Fruit fly (Drosophila melanogaster) whole organism, embryonic: Measurements from ENCODE around the gene dsx-c73A.
A peak's percentile ranks its signal among the peaks of the same experiment; 100 is the strongest.

Source experiments
- Adf1 ChIP-seq: fragments of 200-800 bp; sonication (Bioruptor generic); IDR thresholded peaks from 2 replicates; pipeline ENCODE4 v1.3.6; 2022; ENCODE audit warnings: missing biosample characterization, missing genetic modification characterization
- Atf-2 ChIP-seq: fragments of 200-800 bp; sonication (Bioruptor generic); optimal IDR thresholded peaks from 2 replicates; lab custom pipeline; 2016; ENCODE audit warnings: missing biosample characterization, missing genetic modification characterization
- CG12744 ChIP-seq: fragments of 200-800 bp; sonication (Bioruptor generic); optimal IDR thresholded peaks from 2 replicates; lab custom pipeline; 2016; ENCODE audit warnings: missing biosample characterization, missing genetic modification characterization
- CG13624 ChIP-seq: fragments of 200-800 bp; sonication (Bioruptor generic); optimal IDR thresholded peaks from 2 replicates; lab custom pipeline; 2016; ENCODE audit warnings: missing biosample characterization, missing genetic modification characterization
- CG14860 ChIP-seq: fragments of 200-800 bp; sonication (Bioruptor generic); IDR thresholded peaks from 3 replicates; pipeline ENCODE4 v1.3.6; 2022; ENCODE audit warnings: missing biosample characterization, missing genetic modification characterization; ENCODE audit not compliant: partially characterized antibody
- CG14965 ChIP-seq: fragments of 200-800 bp; sonication (Bioruptor generic); optimal IDR thresholded peaks from 2 replicates; lab custom pipeline; 2016; ENCODE audit warnings: missing biosample characterization, missing genetic modification characterization, borderline replicate concordance
- CG15073 ChIP-seq: fragments of 200-800 bp; sonication (Bioruptor generic); optimal IDR thresholded peaks from 2 replicates; lab custom pipeline; 2016; ENCODE audit warnings: missing biosample characterization, missing genetic modification characterization
- CG32767 ChIP-seq: fragments of 200-800 bp; sonication (Bioruptor generic); IDR thresholded peaks from 2 replicates; pipeline ENCODE4 v1.3.6; 2022; ENCODE audit warnings: missing biosample characterization, missing genetic modification characterization
- CG33557 ChIP-seq: fragments of 200-800 bp; sonication (Bioruptor generic); optimal IDR thresholded peaks from 2 replicates; lab custom pipeline; 2019; ENCODE audit warnings: missing biosample characterization, mild to moderate bottlenecking, missing genetic modification characterization, moderate library complexity
- CG3838 ChIP-seq: fragments of 200-800 bp; sonication (Bioruptor generic); optimal IDR thresholded peaks from 3 replicates; lab custom pipeline; 2016; ENCODE audit warnings: missing biosample characterization, missing genetic modification characterization
- CG4328 ChIP-seq: fragments of 200-800 bp; sonication (Bioruptor generic); optimal IDR thresholded peaks from 3 replicates; lab custom pipeline; 2017; ENCODE audit warnings: missing biosample characterization, missing genetic modification reagents, missing genetic modification characterization
- CG7928 ChIP-seq: fragments of 200-800 bp; sonication (Bioruptor generic); optimal IDR thresholded peaks from 2 replicates; lab custom pipeline; 2017; ENCODE audit warnings: missing biosample characterization, mild to moderate bottlenecking, missing genetic modification characterization
- CG8290 ChIP-seq, 3 experiments: fragments of 200-800 bp; sonication (Bioruptor generic); optimal IDR thresholded peaks; 2 replicates each; lab custom pipeline; 2016 to 2019; ENCODE audit warnings: missing biosample characterization in 3 of 3, missing genetic modification characterization in 3 of 3, mild to moderate bottlenecking in 2 of 3, moderate library complexity in 1 of 3
- CG8924 ChIP-seq: fragments of 200-800 bp; optimal IDR thresholded peaks from 3 replicates; lab custom pipeline; 2019; ENCODE audit warnings: missing biosample characterization, mild to moderate bottlenecking, missing genetic modification characterization, moderate library complexity
- CTCF ChIP-seq: fragments of 200-800 bp; sonication (Bioruptor generic); optimal IDR thresholded peaks from 2 replicates; lab custom pipeline; 2017; ENCODE audit warnings: missing biosample characterization, mild to moderate bottlenecking, missing genetic modification characterization, moderate library complexity
- Dad ChIP-seq: fragments of 200-800 bp; sonication (Bioruptor generic); optimal IDR thresholded peaks from 3 replicates; lab custom pipeline; 2016; ENCODE audit warnings: missing biosample characterization, missing genetic modification characterization
- Deaf1 ChIP-seq: fragments of 200-800 bp; optimal IDR thresholded peaks from 3 replicates; lab custom pipeline; 2019; ENCODE audit warnings: missing biosample characterization, mild to moderate bottlenecking, missing genetic modification characterization, moderate library complexity
- Drgx ChIP-seq: fragments of 200-800 bp; sonication (Bioruptor generic); IDR thresholded peaks from 2 replicates; pipeline ENCODE4 v1.3.6; 2022; ENCODE audit warnings: missing biosample characterization, missing genetic modification characterization
- GATAe ChIP-seq: fragments of 200-800 bp; sonication (Bioruptor generic); conservative IDR thresholded peaks from 2 replicates; pipeline ENCODE4 v1.3.6; 2022; ENCODE audit warnings: missing biosample characterization, missing genetic modification characterization
- MESR4 ChIP-seq: fragments of 200-800 bp; sonication (Bioruptor generic); optimal IDR thresholded peaks from 2 replicates; lab custom pipeline; 2018; ENCODE audit warnings: missing biosample characterization, mild to moderate bottlenecking, missing genetic modification characterization, moderate library complexity
- Max ChIP-seq: fragments of 200-800 bp; sonication (Bioruptor generic); optimal IDR thresholded peaks from 2 replicates; lab custom pipeline; 2016; ENCODE audit warnings: missing biosample characterization, mild to moderate bottlenecking, missing genetic modification characterization
- Nf-YC ChIP-seq: fragments of 200-800 bp; optimal IDR thresholded peaks from 3 replicates; lab custom pipeline; 2019; ENCODE audit warnings: missing biosample characterization, mild to moderate bottlenecking, missing genetic modification characterization, moderate library complexity
- Sin3A ChIP-seq: fragments of >200 bp; optimal IDR thresholded peaks from 2 replicates; lab custom pipeline; 2018
- bbx ChIP-seq: fragments of 200-800 bp; sonication (Bioruptor generic); IDR thresholded peaks from 2 replicates; pipeline ENCODE4 v1.3.6; 2022; ENCODE audit warnings: missing biosample characterization, missing genetic modification characterization; ENCODE audit not compliant: partially characterized antibody
- cg ChIP-seq: fragments of 200-800 bp; sonication (Bioruptor generic); optimal IDR thresholded peaks from 3 replicates; lab custom pipeline; 2019; ENCODE audit warnings: missing biosample characterization, mild to moderate bottlenecking, missing genetic modification characterization, moderate library complexity
- chm ChIP-seq: fragments of 200-800 bp; sonication (Bioruptor generic); IDR thresholded peaks from 2 replicates; pipeline ENCODE4 v1.3.6; 2022; ENCODE audit warnings: missing biosample characterization, missing genetic modification characterization
- disco-r ChIP-seq: fragments of 200-800 bp; sonication (Bioruptor generic); optimal IDR thresholded peaks from 2 replicates; lab custom pipeline; 2016; ENCODE audit warnings: missing biosample characterization, missing genetic modification characterization
- dysf ChIP-seq: fragments of 200-800 bp; sonication (Bioruptor generic); IDR thresholded peaks from 3 replicates; pipeline ENCODE4 v1.3.6; 2022; ENCODE audit warnings: missing biosample characterization, missing genetic modification characterization
- gsb-n ChIP-seq: fragments of 200-800 bp; sonication (Bioruptor generic); optimal IDR thresholded peaks from 3 replicates; lab custom pipeline; 2018; ENCODE audit warnings: missing biosample characterization, mild to moderate bottlenecking, missing genetic modification characterization
- her ChIP-seq: fragments of 200-800 bp; sonication (Bioruptor generic); optimal IDR thresholded peaks from 2 replicates; lab custom pipeline; 2016; ENCODE audit warnings: missing biosample characterization, missing genetic modification characterization
- ind ChIP-seq: fragments of 200-800 bp; sonication (Bioruptor generic); optimal IDR thresholded peaks from 3 replicates; lab custom pipeline; 2016; ENCODE audit warnings: missing biosample characterization, missing genetic modification characterization
- inv ChIP-seq: fragments of 200-800 bp; sonication (Bioruptor generic); IDR thresholded peaks from 2 replicates; pipeline ENCODE4 v1.3.6; 2022; ENCODE audit warnings: missing biosample characterization, missing genetic modification characterization; ENCODE audit not compliant: partially characterized antibody
- kni ChIP-seq: fragments of 200-800 bp; sonication (Bioruptor generic); optimal IDR thresholded peaks from 3 replicates; lab custom pipeline; 2017; ENCODE audit warnings: mild to moderate bottlenecking, missing biosample characterization, missing genetic modification reagents, missing genetic modification characterization
- nau ChIP-seq: fragments of 200-800 bp; sonication (Bioruptor generic); optimal IDR thresholded peaks from 3 replicates; lab custom pipeline; 2017; ENCODE audit warnings: missing biosample characterization, mild to moderate bottlenecking, missing genetic modification characterization, missing genetic modification reagents
- odd ChIP-seq: fragments of 200-800 bp; sonication (Bioruptor generic); optimal IDR thresholded peaks from 2 replicates; lab custom pipeline; 2017; ENCODE audit warnings: missing biosample characterization, mild to moderate bottlenecking, missing genetic modification characterization
- org-1 ChIP-seq: fragments of 200-800 bp; sonication (Bioruptor generic); optimal IDR thresholded peaks from 2 replicates; lab custom pipeline; 2017; ENCODE audit warnings: missing biosample characterization, missing genetic modification characterization
- pan ChIP-seq, 4 experiments: fragments of >200 bp in 3 of 4; fragments of 200-800 bp in 1 of 4; sonication (Bioruptor generic) in 1 of 4; optimal IDR thresholded peaks in 3 of 4; IDR thresholded peaks in 1 of 4; 2 replicates each; pipeline versions ENCODE4 v1.3.6 to Lab custom; 2017 to 2022; ENCODE audit warnings: missing biosample characterization in 2 of 4, missing genetic modification characterization in 2 of 4, mixed read lengths in 1 of 4
- pb ChIP-seq: fragments of 200-800 bp; sonication (Bioruptor generic); optimal IDR thresholded peaks from 3 replicates; lab custom pipeline; 2016; ENCODE audit warnings: missing biosample characterization, missing genetic modification characterization
- phol ChIP-seq: fragments of 200-800 bp; sonication (Bioruptor generic); optimal IDR thresholded peaks from 3 replicates; lab custom pipeline; 2018; ENCODE audit warnings: missing biosample characterization, mild to moderate bottlenecking, missing genetic modification characterization, moderate library complexity
- pros ChIP-seq: fragments of 200-800 bp; sonication (Bioruptor generic); optimal IDR thresholded peaks from 3 replicates; lab custom pipeline; 2019; ENCODE audit warnings: missing biosample characterization, mild to moderate bottlenecking, missing genetic modification characterization, moderate library complexity
- run ChIP-seq: fragments of 200-800 bp; sonication (Bioruptor generic); optimal IDR thresholded peaks from 3 replicates; lab custom pipeline; 2018; ENCODE audit warnings: missing biosample characterization, mild to moderate bottlenecking, missing genetic modification characterization
- stwl ChIP-seq: fragments of 200-800 bp; sonication (Bioruptor generic); optimal IDR thresholded peaks from 3 replicates; lab custom pipeline; 2018; ENCODE audit warnings: missing biosample characterization, mild to moderate bottlenecking, missing genetic modification characterization, moderate library complexity
- vvl ChIP-seq: fragments of 200-800 bp; sonication (Bioruptor generic); IDR thresholded peaks from 2 replicates; pipeline ENCODE4 v1.3.6; 2022; ENCODE audit warnings: missing biosample characterization, missing genetic modification characterization
- yki ChIP-seq: fragments of >200 bp; optimal IDR thresholded peaks from 3 replicates; lab custom pipeline; 2018
- zen2 ChIP-seq: fragments of 200-800 bp; sonication (Bioruptor generic); IDR thresholded peaks from 3 replicates; pipeline ENCODE4 v1.3.6; 2022; ENCODE audit warnings: missing biosample characterization, missing genetic modification characterization; ENCODE audit not compliant: partially characterized antibody

Gene dsx-c73A

DNA sequence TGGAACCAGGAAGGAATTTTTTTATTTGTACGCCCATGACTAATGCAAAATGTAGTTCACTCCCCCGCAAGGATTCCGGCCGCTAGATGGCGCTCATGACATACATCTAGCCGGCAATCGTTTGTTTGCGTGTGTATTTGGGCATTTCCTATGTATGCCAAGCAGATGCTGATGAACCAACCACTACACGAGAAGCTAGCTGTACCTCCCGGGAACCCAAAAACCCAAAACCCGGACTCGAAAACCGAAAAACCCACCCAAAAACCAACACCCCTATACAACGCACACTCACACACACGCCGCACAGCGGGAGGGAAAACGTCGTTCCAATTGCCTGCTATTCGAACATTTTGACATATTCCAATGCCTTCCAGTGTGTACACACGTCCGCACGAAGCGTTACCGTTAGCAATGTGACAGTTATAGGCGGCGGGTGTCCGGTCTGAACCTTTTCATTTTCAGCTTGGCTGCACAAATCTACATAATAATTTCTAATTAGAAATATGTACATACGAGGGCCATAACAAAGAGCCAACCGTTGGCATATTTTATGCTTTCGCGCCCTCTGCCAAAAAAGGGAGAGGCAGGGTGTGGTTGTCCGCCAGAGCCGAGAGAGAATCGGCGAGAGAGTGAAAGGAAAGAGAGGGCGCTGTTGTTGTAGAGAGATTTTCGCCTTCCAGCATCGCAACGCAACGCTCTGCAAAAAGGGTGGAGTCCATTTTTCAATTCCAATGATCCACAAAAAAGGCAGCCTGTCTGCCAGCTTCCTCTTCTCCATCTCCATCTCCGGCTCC lies 43.7 kb downstream of the dsx-c73A start (continued):
- no peak for TF ChIP-seq CG3838 (GFP tag; lab: Kevin White, UChicago)
- TF ChIP-seq pros, result peak; percentile 64
- TF ChIP-seq Max (GFP tag; lab: Kevin White, UChicago), result no peak
- no peak for TF ChIP-seq GATAe (GFP tag; lab: Robert Waterston, UW)
- TF ChIP-seq CG32767 (GFP tag; lab: Robert Waterston, UW), result peak; percentile 35
- peak; percentile 60 for TF ChIP-seq yki (lab: Kevin White, UChicago)
- TF ChIP-seq Atf-2 (GFP tag; lab: Kevin White, UChicago), result no peak
- 0 out of 2 replicates have a peak, but pooled peaks have one; percentile 28 for TF ChIP-seq bbx (GFP tag; lab: Robert Waterston, UW)
- TF ChIP-seq Nf-YC (tag; lab: Kevin White, UChicago), result peak; percentile 5
- no peak for TF ChIP-seq dysf (GFP tag; lab: Robert Waterston, UW)
- no peak for TF ChIP-seq her
- no peak for TF ChIP-seq CG12744
- no peak for TF ChIP-seq Drgx (GFP tag; lab: Robert Waterston, UW)
- TF ChIP-seq CG14965 (GFP tag; lab: Kevin White, UChicago), result peak; percentile 83
- TF ChIP-seq disco-r (GFP tag; lab: Kevin White, UChicago), result no peak
- no peak for TF ChIP-seq Dad (GFP tag; lab: Kevin White, UChicago)
- no peak for TF ChIP-seq MESR4 (GFP tag; lab: Kevin White, UChicago)
- TF ChIP-seq chm (GFP tag; lab: Robert Waterston, UW), result peak; percentile 42; the same call in 1 of the 2 replicates
- TF ChIP-seq CG7928 (GFP tag; lab: Kevin White, UChicago), result no peak
- TF ChIP-seq vvl (GFP tag; lab: Robert Waterston, UW), result peak; percentile 55; the same call in 1 of the 2 replicates
- TF ChIP-seq inv (GFP tag; lab: Robert Waterston, UW), result no peak
- peak; percentile 68 for TF ChIP-seq gsb-n
- TF ChIP-seq CG8290 (GFP tag; optimal IDR thresholded peaks at IDR 0.05; lab: Kevin White, UChicago), result peak; percentile 76
- peak in 1 of 2 experiments; percentile 18 for TF ChIP-seq CG8290 (tag; optimal IDR thresholded peaks at IDR 0.05; lab: Kevin White, UChicago)
- TF ChIP-seq CG15073 (GFP tag; lab: Kevin White, UChicago), result no peak
- TF ChIP-seq Sin3A (lab: Kevin White, UChicago), result no peak
- peak; percentile 98 for TF ChIP-seq stwl (tag; lab: Kevin White, UChicago)
- TF ChIP-seq CG8924 (tag; lab: Kevin White, UChicago), result peak; percentile 35
- no peak for TF ChIP-seq org-1 (GFP tag; lab: Kevin White, UChicago)
- TF ChIP-seq zen2 (GFP tag; lab: Robert Waterston, UW), result 0 out of 3 replicates have a peak, but pooled peaks have one; percentile 33
- TF ChIP-seq pan (optimal IDR thresholded peaks at IDR 0.05; lab: Kevin White, UChicago), result no peak
- TF ChIP-seq pan (GFP tag; optimal IDR thresholded peaks at IDR 0.05 in 1 of 2, IDR thresholded peaks at IDR 0.05 in 1 of 2), result no peak
- TF ChIP-seq kni, result peak; percentile 89
- peak; percentile 59 for TF ChIP-seq cg (GFP tag; lab: Kevin White, UChicago)
- TF ChIP-seq phol (tag; lab: Kevin White, UChicago), result peak; percentile 3
- no peak for TF ChIP-seq ind (GFP tag; lab: Kevin White, UChicago)
- TF ChIP-seq CG13624 (GFP tag; lab: Kevin White, UChicago), result no peak
- peak; percentile 2 for TF ChIP-seq CG33557
- TF ChIP-seq CG4328, result peak; percentile 13
- TF ChIP-seq pb, result no peak
- peak; percentile 47 for TF ChIP-seq Deaf1 (tag; lab: Kevin White, UChicago)
- TF ChIP-seq Adf1 (GFP tag; lab: Robert Waterston, UW), result no peak
- TF ChIP-seq CTCF, result peak; percentile 91
- TF ChIP-seq CG14860 (GFP tag; lab: Robert Waterston, UW), result no peak
- no peak for TF ChIP-seq odd (GFP tag; lab: Kevin White, UChicago)
- no peak for TF ChIP-seq run (tag; lab: Kevin White, UChicago)
- no peak for TF ChIP-seq nau (GFP tag; lab: Kevin White, UChicago)
- TF ChIP-seq, all 482 proteins: peak for 55
